Fruit fly (Drosophila melanogaster): ENCODE measurements around the gene eIF3f1.

The eIF3f1 gene

DNA sequence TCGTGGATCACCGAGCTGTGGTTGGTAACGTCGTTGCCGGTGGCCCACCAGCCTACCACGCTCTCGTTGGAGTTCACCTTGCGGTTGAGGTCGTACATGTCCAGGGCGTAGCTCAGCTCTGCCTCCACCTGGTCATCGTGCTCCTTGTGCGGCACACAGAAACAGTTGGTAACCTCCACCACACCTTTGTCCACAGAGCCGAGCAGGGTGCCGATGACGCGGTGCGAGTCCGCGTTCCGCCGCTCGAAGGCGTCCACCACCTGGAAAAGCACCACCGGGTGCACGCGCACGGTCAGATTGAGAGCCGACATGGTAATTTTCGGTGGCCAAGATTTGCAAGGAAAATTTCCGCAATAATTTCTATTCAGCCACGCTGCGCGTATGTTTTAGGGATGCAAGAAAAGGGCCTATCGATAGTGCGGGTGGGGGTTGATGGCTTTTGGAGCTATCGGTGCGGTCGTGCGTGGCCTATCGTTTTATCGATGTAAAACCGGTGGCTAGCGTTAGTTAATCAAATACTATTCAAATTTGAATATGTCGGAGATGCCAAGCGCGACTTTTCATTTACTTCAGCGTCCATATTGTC, at the start of gene eIF3f1 (continued):
- TF ChIP-seq klu (GFP tag; IDR thresholded peaks at IDR 0.05) (peak; percentile 98), ap (GFP tag; IDR thresholded peaks at IDR 0.05) (no peak), CG2199 (GFP tag; IDR thresholded peaks at IDR 0.05) (0 out of 3 replicates have a peak, but pooled peaks have one; percentile 55), CG10979 (tag; optimal IDR thresholded peaks at IDR 0.05) (peak; percentile 2), CG34422 (GFP tag; IDR thresholded peaks at IDR 0.05) (peak; percentile 74; the same call in 2 of the 3 replicates), zfh2 (GFP tag; optimal IDR thresholded peaks at IDR 0.05) (peak; percentile 43), CG13894 (tag; optimal IDR thresholded peaks at IDR 0.05) (no peak), CG30403 (GFP tag; optimal IDR thresholded peaks at IDR 0.05) (peak; percentile 3), CG16863 (GFP tag; optimal IDR thresholded peaks at IDR 0.05) (peak; percentile 11), CG3995 (GFP tag; optimal IDR thresholded peaks at IDR 0.05) (peak; percentile 25), YL-1 (GFP tag; optimal IDR thresholded peaks at IDR 0.05) (peak; percentile 96), Hr78 (GFP tag; optimal IDR thresholded peaks at IDR 0.05) (no peak), CG11504 (tag; optimal IDR thresholded peaks at IDR 0.05) (no peak), ftz-f1 (GFP tag; optimal IDR thresholded peaks at IDR 0.05) (peak; percentile 8), E2f2 (GFP tag; IDR thresholded peaks at IDR 0.05) (peak; percentile 94), HLH4C (GFP tag; IDR thresholded peaks at IDR 0.05; ENCODE audit: partially characterized antibody) (peak; percentile 99), p53 (GFP tag; optimal IDR thresholded peaks at IDR 0.05) (peak; percentile 65), dmrt99B (tag; optimal IDR thresholded peaks at IDR 0.05) (no peak), CG42726 (GFP tag; IDR thresholded peaks at IDR 0.05; ENCODE audit: partially characterized antibody) (peak; percentile 99), exex (tag; optimal IDR thresholded peaks at IDR 0.05) (no peak), amos (GFP tag; IDR thresholded peaks at IDR 0.05; ENCODE audit: partially characterized antibody) (peak; percentile 99), CG31441 (GFP tag; IDR thresholded peaks at IDR 0.05) (no peak), CG17186 (GFP tag; optimal IDR thresholded peaks at IDR 0.05) (peak; percentile 87), Blimp-1 (GFP tag; optimal IDR thresholded peaks at IDR 0.05) (no peak), BEAF-32 (GFP tag; optimal IDR thresholded peaks at IDR 0.05) (peak; percentile 97), CG17802 (tag; optimal IDR thresholded peaks at IDR 0.05) (no peak), Stat92E (GFP tag; optimal IDR thresholded peaks at IDR 0.05) (peak in 1 of 3 experiments; percentile 45), CG6765 (GFP tag; optimal IDR thresholded peaks at IDR 0.05) (no peak), ranshi (GFP tag; IDR thresholded peaks at IDR 0.05) (peak; percentile 19; the same call in 1 of the 2 replicates), Antp (GFP tag; optimal IDR thresholded peaks at IDR 0.05) (no peak), CG3847 (GFP tag; IDR thresholded peaks at IDR 0.05) (peak; percentile 57), tgo (GFP tag; IDR thresholded peaks at IDR 0.05) (0 out of 3 replicates have a peak, but pooled peaks have one; percentile 25), MBD-R2 (GFP tag; IDR thresholded peaks at IDR 0.05) (peak; percentile 90), CG4424 (GFP tag; optimal IDR thresholded peaks at IDR 0.05) (no peak), dysf (GFP tag; IDR thresholded peaks at IDR 0.05) (no peak), CG1024 (GFP tag; IDR thresholded peaks at IDR 0.05) (no peak), gsb (GFP tag; IDR thresholded peaks at IDR 0.05) (0 out of 2 replicates have a peak, but pooled peaks have one; percentile 12), CTCF (GFP tag; optimal IDR thresholded peaks at IDR 0.05) (peak; percentile 51), fd102C (GFP tag; optimal IDR thresholded peaks at IDR 0.05) (no peak), vnd (GFP tag; IDR thresholded peaks at IDR 0.05; ENCODE audit: partially characterized antibody) (peak; percentile 99), NFAT (GFP tag; IDR thresholded peaks at IDR 0.05) (peak; percentile 46; the same call in 1 of the 2 replicates), ttk (GFP tag; IDR thresholded peaks at IDR 0.05) (no peak), knrl (GFP tag; IDR thresholded peaks at IDR 0.05; ENCODE audit: partially characterized antibody) (peak; percentile 98), dpn (GFP tag; optimal IDR thresholded peaks at IDR 0.05) (peak; percentile 2 to 20), BtbVII (GFP tag; optimal IDR thresholded peaks at IDR 0.05) (no peak), rib (GFP tag; IDR thresholded peaks at IDR 0.05) (peak; percentile 77; the same call in 1 of the 2 replicates), CG12236 (GFP tag; optimal IDR thresholded peaks at IDR 0.05) (no peak), pzg (GFP tag; optimal IDR thresholded peaks at IDR 0.05) (peak; percentile 93), CG2120 (GFP tag; optimal IDR thresholded peaks at IDR 0.05) (peak; percentile 23), CG4360 (GFP tag; IDR thresholded peaks at IDR 0.05) (peak; percentile 60)

All from whole organism, embryonic.